In genomic region chrX:13277580-13278467, dm6 we compare ENCODE assay signal across 1 fruit fly cellular context.
TF ChIP-seq lines count a peak whose summit lies in the region.

No protein-coding gene starts in this region.

TF ChIP-seq in whole organism, embryonic, 481 proteins besides CTCF, POLR2A, EP300 and RAD21 (continued from another document and continues in another):
- TF ChIP-seq sc (optimal IDR thresholded peaks at IDR 0.05; lab: Kevin White, UChicago), result no peak
- TF ChIP-seq sc (GFP tag; optimal IDR thresholded peaks at IDR 0.05; lab: Kevin White, UChicago), result no peak
- peak; percentile 17 to 30 for TF ChIP-seq dpn (GFP tag; optimal IDR thresholded peaks at IDR 0.05; lab: Kevin White, UChicago)
- TF ChIP-seq her (GFP tag; optimal IDR thresholded peaks at IDR 0.05; lab: Kevin White, UChicago), result no peak
- no peak for TF ChIP-seq cato (GFP tag; optimal IDR thresholded peaks at IDR 0.05; lab: Kevin White, UChicago; ENCODE audit: borderline replicate concordance)
- TF ChIP-seq fru (optimal IDR thresholded peaks at IDR 0.05; lab: Kevin White, UChicago), result no peak
- no peak for TF ChIP-seq CG7357 (GFP tag; IDR thresholded peaks at IDR 0.05; lab: Robert Waterston, UW)
- peak; percentile 8 for TF ChIP-seq unpg (GFP tag; optimal IDR thresholded peaks at IDR 0.05; lab: Kevin White, UChicago)
- no peak for TF ChIP-seq CG4820 (GFP tag; optimal IDR thresholded peaks at IDR 0.05; lab: Kevin White, UChicago)
- TF ChIP-seq aop (GFP tag; IDR thresholded peaks at IDR 0.05; lab: Robert Waterston, UW), result no peak
- TF ChIP-seq CG10147 (GFP tag; optimal IDR thresholded peaks at IDR 0.05; lab: Kevin White, UChicago), result peak; percentile 7
- no peak for TF ChIP-seq Asciz (GFP tag; optimal IDR thresholded peaks at IDR 0.05; lab: Kevin White, UChicago)
- TF ChIP-seq Oaz (GFP tag; IDR thresholded peaks at IDR 0.05; lab: Robert Waterston, UW), result no peak
- peak; percentile 48 for TF ChIP-seq gem (tag; optimal IDR thresholded peaks at IDR 0.05; lab: Kevin White, UChicago)
- no peak for TF ChIP-seq Atf3 (GFP tag; optimal IDR thresholded peaks at IDR 0.05; lab: Kevin White, UChicago)
- TF ChIP-seq ap (GFP tag; IDR thresholded peaks at IDR 0.05; lab: Robert Waterston, UW), result no peak
- no peak for TF ChIP-seq CG10979 (tag; optimal IDR thresholded peaks at IDR 0.05; lab: Kevin White, UChicago)
- TF ChIP-seq Bteb2 (GFP tag; optimal IDR thresholded peaks at IDR 0.05; lab: Kevin White, UChicago), result no peak
- no peak for TF ChIP-seq CG8359 (GFP tag; optimal IDR thresholded peaks at IDR 0.05; lab: Kevin White, UChicago; ENCODE audit: borderline replicate concordance)
- no peak for TF ChIP-seq sqz (GFP tag; optimal IDR thresholded peaks at IDR 0.05; lab: Kevin White, UChicago)
- TF ChIP-seq repo (GFP tag; optimal IDR thresholded peaks at IDR 0.05; lab: Kevin White, UChicago), result no peak
- no peak for TF ChIP-seq CG12104 (GFP tag; optimal IDR thresholded peaks at IDR 0.05; lab: Kevin White, UChicago)
- TF ChIP-seq Bgb (GFP tag; IDR thresholded peaks at IDR 0.05; lab: Robert Waterston, UW; ENCODE audit: partially characterized antibody), result no peak
- TF ChIP-seq CG6254 (GFP tag; optimal IDR thresholded peaks at IDR 0.05; lab: Kevin White, UChicago), result no peak
- TF ChIP-seq Ets65A (GFP tag; lab: Kevin White, UChicago), result peak; percentile 14
- no peak for TF ChIP-seq lola (GFP tag; optimal IDR thresholded peaks at IDR 0.05; lab: Kevin White, UChicago)
- TF ChIP-seq so (GFP tag; IDR thresholded peaks at IDR 0.05; lab: Robert Waterston, UW), result no peak
- no peak for TF ChIP-seq CG34224 (GFP tag; IDR thresholded peaks at IDR 0.05; lab: Robert Waterston, UW; ENCODE audit: partially characterized antibody)
- no peak for TF ChIP-seq HmgD (GFP tag; optimal IDR thresholded peaks at IDR 0.05; lab: Kevin White, UChicago)
- no peak for TF ChIP-seq Sox102F (GFP tag; optimal IDR thresholded peaks at IDR 0.05; lab: Kevin White, UChicago)
- TF ChIP-seq Elba2 (GFP tag; optimal IDR thresholded peaks at IDR 0.05; lab: Kevin White, UChicago), result no peak
- TF ChIP-seq YL-1 (GFP tag; optimal IDR thresholded peaks at IDR 0.05; lab: Kevin White, UChicago), result no peak
- TF ChIP-seq cad (GFP tag; optimal IDR thresholded peaks at IDR 0.05; lab: Kevin White, UChicago), result no peak
- TF ChIP-seq Rfx (GFP tag; IDR thresholded peaks at IDR 0.05; lab: Robert Waterston, UW), result no peak
- TF ChIP-seq CG31365 (tag; optimal IDR thresholded peaks at IDR 0.05; lab: Kevin White, UChicago), result peak; percentile 95
- TF ChIP-seq HLH54F (GFP tag; optimal IDR thresholded peaks at IDR 0.05; lab: Kevin White, UChicago), result no peak
- no peak for TF ChIP-seq Myb (GFP tag; optimal IDR thresholded peaks at IDR 0.05; lab: Kevin White, UChicago)
- no peak for TF ChIP-seq pros (GFP tag; optimal IDR thresholded peaks at IDR 0.05; lab: Kevin White, UChicago)
- peak; percentile 0 for TF ChIP-seq CG9817 (tag; optimal IDR thresholded peaks at IDR 0.05; lab: Kevin White, UChicago)
- TF ChIP-seq CG42726 (GFP tag; IDR thresholded peaks at IDR 0.05; lab: Robert Waterston, UW; ENCODE audit: partially characterized antibody), result no peak
- TF ChIP-seq CG3726 (GFP tag; IDR thresholded peaks at IDR 0.05; lab: Robert Waterston, UW), result no peak
- TF ChIP-seq ash1 (GFP tag; optimal IDR thresholded peaks at IDR 0.05; lab: Kevin White, UChicago), result no peak
- peak; percentile 42 for TF ChIP-seq sens (GFP tag; lab: Kevin White, UChicago)
- 0 out of 3 replicates have a peak, but pooled peaks have one; percentile 25 for TF ChIP-seq CG34422 (GFP tag; IDR thresholded peaks at IDR 0.05; lab: Robert Waterston, UW)
- TF ChIP-seq CG32767 (GFP tag; IDR thresholded peaks at IDR 0.05; lab: Robert Waterston, UW), result peak; percentile 29; the same call in 1 of the 2 replicates
- no peak for TF ChIP-seq CG3995 (GFP tag; optimal IDR thresholded peaks at IDR 0.05; lab: Kevin White, UChicago)
- TF ChIP-seq CHES-1-like (GFP tag; optimal IDR thresholded peaks at IDR 0.05; lab: Kevin White, UChicago), result no peak
- TF ChIP-seq CG17829 (tag; optimal IDR thresholded peaks at IDR 0.05; lab: Kevin White, UChicago), result peak; percentile 7
- peak; percentile 49; the same call in 1 of the 3 replicates for TF ChIP-seq CG17361 (GFP tag; IDR thresholded peaks at IDR 0.05; lab: Robert Waterston, UW)
- TF ChIP-seq CG9932 (GFP tag; IDR thresholded peaks at IDR 0.05; lab: Robert Waterston, UW), result no peak
- TF ChIP-seq PHDP (tag; optimal IDR thresholded peaks at IDR 0.05; lab: Kevin White, UChicago), result peak; percentile 22
- TF ChIP-seq H15 (GFP tag; IDR thresholded peaks at IDR 0.05; lab: Robert Waterston, UW), result no peak
- TF ChIP-seq CG1832 (GFP tag; optimal IDR thresholded peaks at IDR 0.05; lab: Kevin White, UChicago), result no peak
- TF ChIP-seq Dek (tag; optimal IDR thresholded peaks at IDR 0.05; lab: Kevin White, UChicago), result no peak
- 0 out of 2 replicates have a peak, but pooled peaks have one; percentile 6 for TF ChIP-seq lmd (GFP tag; IDR thresholded peaks at IDR 0.05; lab: Robert Waterston, UW)
- TF ChIP-seq Trl (optimal IDR thresholded peaks at IDR 0.05; lab: Kevin White, UChicago), result no peak
- no peak for TF ChIP-seq Trl (GFP tag; optimal IDR thresholded peaks at IDR 0.05; lab: Kevin White, UChicago)
- TF ChIP-seq scrt (GFP tag; optimal IDR thresholded peaks at IDR 0.05; lab: Kevin White, UChicago), result peak; percentile 5
- TF ChIP-seq Ptx1 (GFP tag; IDR thresholded peaks at IDR 0.05; lab: Robert Waterston, UW), result peak; percentile 39
- TF ChIP-seq D (optimal IDR thresholded peaks at IDR 0.05; lab: Kevin White, UChicago), result no peak
- TF ChIP-seq D (GFP tag; optimal IDR thresholded peaks at IDR 0.05; lab: Kevin White, UChicago), result no peak
- TF ChIP-seq h (optimal IDR thresholded peaks at IDR 0.05; lab: Kevin White, UChicago), result no peak
- no peak for TF ChIP-seq CG17328 (GFP tag; IDR thresholded peaks at IDR 0.05; lab: Robert Waterston, UW)
- no peak for TF ChIP-seq nerfin-1 (tag; optimal IDR thresholded peaks at IDR 0.05; lab: Kevin White, UChicago)
- TF ChIP-seq br (optimal IDR thresholded peaks at IDR 0.05; lab: Kevin White, UChicago), result no peak
- peak; percentile 8 for TF ChIP-seq Xbp1 (GFP tag; optimal IDR thresholded peaks at IDR 0.05; lab: Kevin White, UChicago)
- TF ChIP-seq Gsc (GFP tag; IDR thresholded peaks at IDR 0.05; lab: Robert Waterston, UW), result no peak
- TF ChIP-seq kah (GFP tag; optimal IDR thresholded peaks at IDR 0.05; lab: Kevin White, UChicago), result no peak
- no peak for TF ChIP-seq ham (GFP tag; IDR thresholded peaks at IDR 0.05; lab: Robert Waterston, UW)
- no peak for TF ChIP-seq Sox100B (GFP tag; optimal IDR thresholded peaks at IDR 0.05; lab: Kevin White, UChicago)
- no peak for TF ChIP-seq Doc3 (GFP tag; IDR thresholded peaks at IDR 0.05; lab: Robert Waterston, UW; ENCODE audit: partially characterized antibody)
- TF ChIP-seq Ets97D (GFP tag; optimal IDR thresholded peaks at IDR 0.05; lab: Kevin White, UChicago), result no peak
- TF ChIP-seq HmgZ (tag; optimal IDR thresholded peaks at IDR 0.05; lab: Kevin White, UChicago), result no peak
- peak; percentile 43; the same call in 1 of the 2 replicates for TF ChIP-seq stc (GFP tag; IDR thresholded peaks at IDR 0.05; lab: Robert Waterston, UW)
- no peak for TF ChIP-seq CG14860 (GFP tag; IDR thresholded peaks at IDR 0.05; lab: Robert Waterston, UW; ENCODE audit: partially characterized antibody)
- no peak; the same call in 2 of the 3 replicates for TF ChIP-seq CG7963 (GFP tag; IDR thresholded peaks at IDR 0.05; lab: Robert Waterston, UW; ENCODE audit: partially characterized antibody)
- TF ChIP-seq CkIIα-i1 (GFP tag; IDR thresholded peaks at IDR 0.05; lab: Robert Waterston, UW), result no peak
- TF ChIP-seq run (tag; optimal IDR thresholded peaks at IDR 0.05; lab: Kevin White, UChicago), result no peak
- TF ChIP-seq Fer3 (tag; optimal IDR thresholded peaks at IDR 0.05; lab: Kevin White, UChicago), result peak; percentile 13
- no peak for TF ChIP-seq peb (GFP tag; IDR thresholded peaks at IDR 0.05; lab: Robert Waterston, UW)
- no peak for TF ChIP-seq ttk (GFP tag; IDR thresholded peaks at IDR 0.05; lab: Robert Waterston, UW)
- TF ChIP-seq salm (tag; optimal IDR thresholded peaks at IDR 0.05; lab: Kevin White, UChicago), result no peak
- peak; percentile 49 for TF ChIP-seq CG3065 (GFP tag; optimal IDR thresholded peaks at IDR 0.05; lab: Kevin White, UChicago)
- TF ChIP-seq Med (GFP tag; lab: Kevin White, UChicago), result peak; percentile 88
- TF ChIP-seq pan (optimal IDR thresholded peaks at IDR 0.05; lab: Kevin White, UChicago), result no peak
- TF ChIP-seq pan (GFP tag; optimal IDR thresholded peaks at IDR 0.05 in 1 of 2, IDR thresholded peaks at IDR 0.05 in 1 of 2), result no peak
- TF ChIP-seq Dp (GFP tag; optimal IDR thresholded peaks at IDR 0.05; lab: Kevin White, UChicago), result no peak
- TF ChIP-seq CG32532 (GFP tag; IDR thresholded peaks at IDR 0.05; lab: Robert Waterston, UW), result peak; percentile 32; the same call in 1 of the 2 replicates
- 0 out of 3 replicates have a peak, but pooled peaks have one; percentile 26 for TF ChIP-seq dysf (GFP tag; IDR thresholded peaks at IDR 0.05; lab: Robert Waterston, UW)
- TF ChIP-seq slp2 (GFP tag; optimal IDR thresholded peaks at IDR 0.05; lab: Kevin White, UChicago), result no peak
- TF ChIP-seq Hsf (GFP tag; optimal IDR thresholded peaks at IDR 0.05; lab: Kevin White, UChicago), result no peak
- no peak for TF ChIP-seq ftz-f1 (GFP tag; optimal IDR thresholded peaks at IDR 0.05; lab: Kevin White, UChicago)
- no peak for TF ChIP-seq sug (tag; optimal IDR thresholded peaks at IDR 0.05; lab: Kevin White, UChicago)
- TF ChIP-seq chif (GFP tag; optimal IDR thresholded peaks at IDR 0.05; lab: Kevin White, UChicago), result no peak
- TF ChIP-seq Vsx1 (GFP tag; optimal IDR thresholded peaks at IDR 0.05; lab: Kevin White, UChicago), result no peak
- no peak for TF ChIP-seq CG12769 (tag; optimal IDR thresholded peaks at IDR 0.05; lab: Kevin White, UChicago)
- TF ChIP-seq ac (GFP tag; optimal IDR thresholded peaks at IDR 0.05; lab: Kevin White, UChicago), result no peak
- no peak for TF ChIP-seq CG1602 (GFP tag; optimal IDR thresholded peaks at IDR 0.05; lab: Kevin White, UChicago)
- no peak for TF ChIP-seq vnd (GFP tag; IDR thresholded peaks at IDR 0.05; lab: Robert Waterston, UW; ENCODE audit: partially characterized antibody)
- no peak for TF ChIP-seq Pdp1 (GFP tag; optimal IDR thresholded peaks at IDR 0.05; lab: Kevin White, UChicago)
- TF ChIP-seq bab2 (GFP tag; optimal IDR thresholded peaks at IDR 0.05; lab: Kevin White, UChicago), result peak; percentile 29
- TF ChIP-seq Fer2 (tag; optimal IDR thresholded peaks at IDR 0.05; lab: Kevin White, UChicago), result no peak
- TF ChIP-seq C15 (GFP tag; IDR thresholded peaks at IDR 0.05; lab: Robert Waterston, UW), result no peak
- TF ChIP-seq CG10267 (tag; optimal IDR thresholded peaks at IDR 0.05; lab: Kevin White, UChicago), result no peak
- no peak for TF ChIP-seq CG30403 (GFP tag; optimal IDR thresholded peaks at IDR 0.05; lab: Kevin White, UChicago)
- peak; percentile 5 for TF ChIP-seq CG7839 (tag; optimal IDR thresholded peaks at IDR 0.05; lab: Kevin White, UChicago)
- no peak for TF ChIP-seq otp (GFP tag; IDR thresholded peaks at IDR 0.05; lab: Robert Waterston, UW)
- no peak for TF ChIP-seq Nf-YC (tag; optimal IDR thresholded peaks at IDR 0.05; lab: Kevin White, UChicago)
- TF ChIP-seq ssp (GFP tag; IDR thresholded peaks at IDR 0.05; lab: Robert Waterston, UW), result no peak
- 0 out of 4 replicates have a peak, but pooled peaks have one; percentile 38 for TF ChIP-seq Gug (GFP tag; IDR thresholded peaks at IDR 0.05; lab: Robert Waterston, UW)
- no peak for TF ChIP-seq hb (GFP tag; IDR thresholded peaks at IDR 0.05; lab: Robert Waterston, UW; ENCODE audit: partially characterized antibody)
- TF ChIP-seq seq (GFP tag; IDR thresholded peaks at IDR 0.05; lab: Robert Waterston, UW), result no peak
- no peak for TF ChIP-seq wor (GFP tag; IDR thresholded peaks at IDR 0.05; lab: Robert Waterston, UW)
- no peak for TF ChIP-seq esg (GFP tag; conservative IDR thresholded peaks at IDR 0.05; lab: Robert Waterston, UW)
- no peak for TF ChIP-seq CG10321 (GFP tag; IDR thresholded peaks at IDR 0.05; lab: Robert Waterston, UW)
- no peak for TF ChIP-seq zen (tag; optimal IDR thresholded peaks at IDR 0.05; lab: Kevin White, UChicago)
- TF ChIP-seq chm (GFP tag; IDR thresholded peaks at IDR 0.05; lab: Robert Waterston, UW), result no peak
- no peak for TF ChIP-seq Dref (GFP tag; IDR thresholded peaks at IDR 0.05; lab: Robert Waterston, UW)
- no peak for TF ChIP-seq CG9215 (GFP tag; IDR thresholded peaks at IDR 0.05; lab: Robert Waterston, UW)
- no peak for TF ChIP-seq CG9727 (GFP tag; optimal IDR thresholded peaks at IDR 0.05; lab: Kevin White, UChicago)
- no peak for TF ChIP-seq Six4 (GFP tag; optimal IDR thresholded peaks at IDR 0.05; lab: Kevin White, UChicago)
- no peak for TF ChIP-seq oc (tag; optimal IDR thresholded peaks at IDR 0.05; lab: Kevin White, UChicago)
- TF ChIP-seq CG8765 (GFP tag; IDR thresholded peaks at IDR 0.05; lab: Robert Waterston, UW), result no peak
- TF ChIP-seq ranshi (GFP tag; IDR thresholded peaks at IDR 0.05; lab: Robert Waterston, UW), result no peak
- no peak for TF ChIP-seq CG1529 (GFP tag; optimal IDR thresholded peaks at IDR 0.05; lab: Kevin White, UChicago)
- TF ChIP-seq Bdp1 (GFP tag; optimal IDR thresholded peaks at IDR 0.05; lab: Kevin White, UChicago), result no peak
- TF ChIP-seq CG12299 (tag; optimal IDR thresholded peaks at IDR 0.05; lab: Kevin White, UChicago), result no peak
- no peak for TF ChIP-seq eyg (GFP tag; optimal IDR thresholded peaks at IDR 0.05; lab: Kevin White, UChicago)
- peak in 1 of 2 experiments; percentile 39 for TF ChIP-seq Hr51 (GFP tag; optimal IDR thresholded peaks at IDR 0.05; lab: Kevin White, UChicago)
- no peak for TF ChIP-seq CG6654 (GFP tag; optimal IDR thresholded peaks at IDR 0.05; lab: Kevin White, UChicago)
- TF ChIP-seq fd64A (GFP tag; optimal IDR thresholded peaks at IDR 0.05; lab: Kevin White, UChicago), result no peak
- TF ChIP-seq caup (GFP tag; optimal IDR thresholded peaks at IDR 0.05; lab: Kevin White, UChicago; ENCODE audit: severe bottlenecking), result no peak
- TF ChIP-seq CG1233 (GFP tag; optimal IDR thresholded peaks at IDR 0.05; lab: Kevin White, UChicago), result no peak
- TF ChIP-seq Dip3 (GFP tag; optimal IDR thresholded peaks at IDR 0.05; lab: Kevin White, UChicago), result no peak
- no peak for TF ChIP-seq pnt (GFP tag; optimal IDR thresholded peaks at IDR 0.05; lab: Kevin White, UChicago)
- TF ChIP-seq schlank (tag; optimal IDR thresholded peaks at IDR 0.05; lab: Kevin White, UChicago), result no peak
- TF ChIP-seq CG13296 (GFP tag; optimal IDR thresholded peaks at IDR 0.05; lab: Kevin White, UChicago), result no peak
- TF ChIP-seq CG2116 (GFP tag; optimal IDR thresholded peaks at IDR 0.05; lab: Kevin White, UChicago), result no peak
